Worm (Caenorhabditis elegans) whole organism, L4/young adult: ENCODE data around the gene nhr-137.

Source experiments
- W03F9.2 ChIP-seq: fragments of 150-350 bp; optimal IDR thresholded peaks from 2 replicates; lab custom pipeline; 2014; ENCODE audit warnings: missing biosample characterization, missing genetic modification characterization
- dao-5 ChIP-seq: sonication (generic microtip); optimal IDR thresholded peaks from 2 replicates; lab custom pipeline; 2016; ENCODE audit warnings: missing genotype, missing genetic modification characterization, moderate library complexity, missing compliant biosample characterization
- him-1 ChIP-seq: sonication (generic microtip); optimal IDR thresholded peaks from 2 replicates; lab custom pipeline; 2016; ENCODE audit warnings: missing genotype, missing genetic modification reagents, missing genetic modification characterization, missing compliant biosample characterization

DNA sequence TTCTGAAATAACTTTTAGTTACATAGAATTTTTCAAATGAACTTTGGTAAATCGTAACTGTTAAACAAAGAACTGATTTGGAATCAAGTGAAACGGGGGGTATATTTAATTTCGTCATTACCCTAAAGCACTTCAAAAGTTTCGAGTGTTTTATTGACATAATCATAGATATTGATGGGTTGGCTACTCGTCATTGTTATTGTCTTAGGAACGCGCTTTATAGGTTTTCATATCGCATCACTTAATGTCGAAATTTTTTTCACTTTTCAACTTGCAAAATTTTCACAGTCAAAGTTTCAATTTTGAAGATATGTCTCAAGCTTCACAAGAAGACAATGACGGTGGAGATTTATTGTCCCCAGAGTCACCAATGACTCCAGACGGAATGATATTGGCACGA, 50.1 kb downstream of the nhr-137 start, which contains the start of gene kqt-1:
- TF ChIP-seq dao-5 (tag; lab: Kevin White, UChicago) (no peak), W03F9.2 (no peak), him-1 (tag; lab: Kevin White, UChicago) (no peak)
